Worm (Caenorhabditis elegans) whole organism, L3 larva: Measurements from ENCODE around the gene melo-1.

Experiments
- R02D3.7 ChIP-seq: fragments of 150-350 bp; optimal IDR thresholded peaks from 2 replicates; lab custom pipeline; 2014; ENCODE audit warnings: missing biosample characterization, missing genetic modification characterization
- ZK546.5 ChIP-seq: sonication (generic microtip); optimal IDR thresholded peaks from 2 replicates; lab custom pipeline; 2017; ENCODE audit warnings: missing biosample characterization, missing genetic modification characterization
- aly-2 ChIP-seq: fragments of 150-350 bp; optimal IDR thresholded peaks from 2 replicates; lab custom pipeline; 2014; ENCODE audit warnings: missing biosample characterization, missing genetic modification characterization
- ama-1 ChIP-seq: fragments of 150-350 bp; optimal IDR thresholded peaks from 2 replicates; lab custom pipeline; 2018
- ceh-16 ChIP-seq: sonication (generic microtip); optimal IDR thresholded peaks from 2 replicates; lab custom pipeline; 2017; ENCODE audit warnings: missing biosample characterization, missing genetic modification characterization
- ceh-28 ChIP-seq: fragments of 150-350 bp; optimal IDR thresholded peaks from 2 replicates; lab custom pipeline; 2014; ENCODE audit warnings: missing biosample characterization, missing genetic modification reagents, missing genetic modification characterization
- ceh-82 ChIP-seq: fragments of 150-350 bp; optimal IDR thresholded peaks from 2 replicates; lab custom pipeline; 2014; ENCODE audit warnings: missing biosample characterization, missing genetic modification characterization
- ceh-9 ChIP-seq: sonication (generic microtip); optimal IDR thresholded peaks from 2 replicates; lab custom pipeline; 2018; ENCODE audit warnings: missing biosample characterization, missing genetic modification characterization
- daf-12 ChIP-seq: fragments of 150-350 bp; optimal IDR thresholded peaks from 2 replicates; lab custom pipeline; 2014; ENCODE audit warnings: missing biosample characterization, missing genetic modification reagents, missing genetic modification characterization
- elt-2 ChIP-seq: sonication (generic microtip); optimal IDR thresholded peaks from 2 replicates; lab custom pipeline; 2016; ENCODE audit warnings: missing genetic modification reagents, mild to moderate bottlenecking, missing genetic modification characterization, missing compliant biosample characterization
- eor-1 ChIP-seq, 2 experiments: fragments of 150-350 bp; optimal IDR thresholded peaks; 2 replicates each; lab custom pipeline; 2014 to 2018; ENCODE audit warnings: missing biosample characterization in 2 of 2, missing genetic modification characterization in 2 of 2
- fkh-2 ChIP-seq: fragments of 150-350 bp; optimal IDR thresholded peaks from 2 replicates; lab custom pipeline; 2014; ENCODE audit warnings: missing biosample characterization, missing genetic modification reagents, missing genetic modification characterization
- fos-1 ChIP-seq: fragments of 150-350 bp; optimal IDR thresholded peaks from 2 replicates; lab custom pipeline; 2014; ENCODE audit warnings: missing biosample characterization, missing genetic modification characterization
- hmg-11 ChIP-seq: sonication (generic microtip); optimal IDR thresholded peaks from 2 replicates; lab custom pipeline; 2016; ENCODE audit warnings: missing genetic modification characterization, missing compliant biosample characterization
- lin-15B ChIP-seq: fragments of 150-350 bp; optimal IDR thresholded peaks from 2 replicates; lab custom pipeline; 2014; ENCODE audit warnings: missing biosample characterization, missing genetic modification characterization
- lin-39 ChIP-seq: fragments of 150-350 bp; optimal IDR thresholded peaks from 2 replicates; lab custom pipeline; 2018; ENCODE audit warnings: missing biosample characterization, missing genetic modification reagents, missing genetic modification characterization
- lsy-12 ChIP-seq: sonication (generic microtip); optimal IDR thresholded peaks from 2 replicates; lab custom pipeline; 2016; ENCODE audit warnings: mild to moderate bottlenecking, missing genetic modification characterization, missing compliant biosample characterization
- mdl-1 ChIP-seq: fragments of 150-350 bp; optimal IDR thresholded peaks from 2 replicates; lab custom pipeline; 2014; ENCODE audit warnings: missing biosample characterization, missing genetic modification characterization
- mml-1 ChIP-seq: fragments of 150-350 bp; sonication (generic microtip); optimal IDR thresholded peaks from 3 replicates; lab custom pipeline; 2014; ENCODE audit warnings: missing biosample characterization, missing genetic modification characterization
- nfya-1 ChIP-seq: sonication (generic microtip); optimal IDR thresholded peaks from 2 replicates; lab custom pipeline; 2017; ENCODE audit warnings: missing genetic modification characterization, mild to moderate bottlenecking, missing compliant biosample characterization, antibody characterized with exemption, moderate library complexity; ENCODE audit not compliant: insufficient read depth
- nhr-11 ChIP-seq: fragments of 150-350 bp; optimal IDR thresholded peaks from 2 replicates; lab custom pipeline; 2014; ENCODE audit warnings: missing biosample characterization, missing genetic modification characterization
- nhr-12 ChIP-seq: fragments of 150-350 bp; optimal IDR thresholded peaks from 2 replicates; lab custom pipeline; 2014; ENCODE audit warnings: missing biosample characterization, missing genetic modification characterization
- nhr-23 ChIP-seq: fragments of 150-350 bp; optimal IDR thresholded peaks from 2 replicates; lab custom pipeline; 2014; ENCODE audit warnings: missing biosample characterization, missing genetic modification reagents, missing genetic modification characterization
- nhr-237 ChIP-seq: fragments of 150-350 bp; optimal IDR thresholded peaks from 2 replicates; lab custom pipeline; 2014; ENCODE audit warnings: missing biosample characterization, missing genetic modification characterization
- nhr-25 ChIP-seq: sonication (generic microtip); optimal IDR thresholded peaks from 2 replicates; lab custom pipeline; 2017; ENCODE audit warnings: missing biosample characterization, missing genetic modification characterization
- nhr-43 ChIP-seq: sonication (generic microtip); optimal IDR thresholded peaks from 2 replicates; lab custom pipeline; 2016; ENCODE audit warnings: mild to moderate bottlenecking, missing genetic modification characterization, missing compliant biosample characterization; ENCODE audit not compliant: poor library complexity, severe bottlenecking
- nhr-77 ChIP-seq: fragments of 150-350 bp; optimal IDR thresholded peaks from 2 replicates; lab custom pipeline; 2014; ENCODE audit warnings: missing biosample characterization, missing genetic modification characterization
- pha-4 ChIP-seq: fragments of 150-350 bp; optimal IDR thresholded peaks from 2 replicates; lab custom pipeline; 2014; ENCODE audit warnings: missing biosample characterization, missing genetic modification reagents, missing genetic modification characterization
- pqm-1 ChIP-seq: fragments of 150-350 bp; optimal IDR thresholded peaks from 2 replicates; lab custom pipeline; 2017; ENCODE audit warnings: missing biosample characterization, missing genetic modification characterization, inconsistent platforms
- sea-2 ChIP-seq: fragments of 150-350 bp; sonication (generic microtip); optimal IDR thresholded peaks from 4 replicates; lab custom pipeline; 2014; ENCODE audit warnings: missing biosample characterization, missing genetic modification reagents, missing genetic modification characterization
- skn-1 ChIP-seq: fragments of 150-350 bp; optimal IDR thresholded peaks from 2 replicates; lab custom pipeline; 2014; ENCODE audit warnings: missing biosample characterization, missing genetic modification characterization
- snpc-4 ChIP-seq: fragments of 150-350 bp; optimal IDR thresholded peaks from 2 replicates; lab custom pipeline; 2014; ENCODE audit warnings: missing biosample characterization, missing genetic modification characterization
- tbx-2 ChIP-seq: sonication (generic microtip); optimal IDR thresholded peaks from 2 replicates; lab custom pipeline; 2016; ENCODE audit warnings: mild to moderate bottlenecking, missing genetic modification characterization, missing compliant biosample characterization
- unc-39 ChIP-seq: sonication (generic microtip); optimal IDR thresholded peaks from 4 replicates; lab custom pipeline; 2017; ENCODE audit warnings: missing biosample characterization, missing genetic modification characterization
- unc-62 ChIP-seq: fragments of 150-350 bp; sonication (generic microtip); optimal IDR thresholded peaks from 4 replicates; lab custom pipeline; 2014; ENCODE audit warnings: missing biosample characterization, missing genetic modification reagents, missing genetic modification characterization
- ztf-11 ChIP-seq: fragments of 150-350 bp; optimal IDR thresholded peaks from 2 replicates; lab custom pipeline; 2014; ENCODE audit warnings: missing biosample characterization, missing genetic modification characterization
- ztf-4 ChIP-seq: fragments of 150-350 bp; optimal IDR thresholded peaks from 2 replicates; lab custom pipeline; 2014; ENCODE audit warnings: missing biosample characterization, missing genetic modification characterization

Gene melo-1

DNA sequence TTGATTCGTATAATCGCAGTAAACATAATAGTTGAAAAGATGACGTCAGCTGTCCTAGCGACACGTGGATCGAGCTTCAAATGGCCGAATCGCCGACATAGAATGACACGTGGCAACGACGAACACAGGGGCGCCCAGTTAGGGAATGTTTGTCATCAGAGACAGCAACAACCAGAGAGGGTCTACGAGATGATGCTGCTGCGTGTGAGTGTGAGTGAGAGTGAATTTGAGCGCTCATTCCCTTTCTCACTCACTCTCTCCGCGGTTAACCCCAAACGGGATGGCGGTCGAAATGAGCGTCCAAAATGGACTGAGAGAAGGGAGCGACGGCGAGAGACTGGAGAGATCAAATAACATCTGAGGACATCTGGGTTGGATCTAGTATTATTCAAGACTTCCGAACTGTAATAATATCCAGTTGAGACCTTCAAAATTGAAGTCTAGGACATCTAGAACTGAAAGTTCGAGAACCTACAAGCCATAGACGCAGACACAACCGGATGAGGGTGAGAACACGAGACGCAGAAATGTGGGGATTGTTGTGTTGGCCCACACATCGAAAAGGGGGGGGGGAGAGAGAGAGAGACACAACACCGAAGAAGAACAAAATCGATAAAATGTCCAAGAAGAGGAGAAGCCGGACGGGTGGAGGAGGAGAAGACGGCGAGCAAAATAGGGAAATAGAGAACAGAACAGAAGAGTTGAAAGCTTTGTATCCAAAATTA, 7.2 kb downstream of the melo-1 start (continued):
- TF ChIP-seq fos-1 (no peak), pha-4 (tag; lab: Kevin White, UChicago) (peak; percentile 60), nhr-23 (tag; lab: Kevin White, UChicago) (peak; percentile 43), lsy-12 (tag; lab: Kevin White, UChicago) (peak; percentile 59), ceh-28 (peak; percentile 70), lin-15B (tag; lab: Kevin White, UChicago) (peak; percentile 17), hmg-11 (tag; lab: Kevin White, UChicago) (peak; percentile 48), nhr-77 (tag; lab: Kevin White, UChicago) (no peak), eor-1 (tag; optimal IDR thresholded peaks at IDR 0.05; lab: Kevin White, UChicago) (no peak)

DNA sequence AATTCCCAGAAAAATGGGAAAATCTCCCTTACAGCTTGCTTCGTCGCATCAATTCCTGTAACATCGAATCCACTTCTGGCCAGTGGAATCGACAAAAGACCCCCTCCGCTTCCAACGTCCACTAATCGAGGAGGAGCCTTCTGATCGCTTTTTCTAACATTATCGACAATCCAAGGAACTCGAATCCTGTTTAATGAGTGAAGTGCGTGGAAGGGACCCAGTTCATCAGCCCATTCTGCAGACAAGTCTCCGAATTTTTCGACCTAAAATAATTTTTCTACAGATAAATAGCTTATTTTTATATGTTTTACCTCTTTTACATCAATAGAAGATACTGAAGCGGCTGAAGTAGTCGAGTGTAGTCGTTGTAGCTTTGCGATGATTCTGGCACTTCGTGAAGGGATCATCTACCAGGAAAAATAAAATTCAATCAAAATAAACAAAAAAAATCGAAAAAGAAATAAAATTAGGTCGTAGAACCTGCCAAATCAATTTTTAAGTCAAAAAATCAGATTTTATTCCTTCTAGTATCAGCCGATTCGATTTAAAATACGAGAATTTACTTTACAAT, 9.2 kb downstream of the melo-1 start, which contains the start of gene coq-3:
TSS of gene coq-3 (minus strand) at position 407 of the 571 bp plus-strand sequence.
- peak; percentile 5 for TF ChIP-seq ztf-4 (tag; lab: Kevin White, UChicago)
- TF ChIP-seq nhr-43 (tag; lab: Kevin White, UChicago), result peak; percentile 15
- TF ChIP-seq ama-1, result peak; percentile 83
- no peak for TF ChIP-seq lsy-12 (tag; lab: Kevin White, UChicago)
- no peak for TF ChIP-seq skn-1
- TF ChIP-seq, all 47 proteins: peak for 3

DNA sequence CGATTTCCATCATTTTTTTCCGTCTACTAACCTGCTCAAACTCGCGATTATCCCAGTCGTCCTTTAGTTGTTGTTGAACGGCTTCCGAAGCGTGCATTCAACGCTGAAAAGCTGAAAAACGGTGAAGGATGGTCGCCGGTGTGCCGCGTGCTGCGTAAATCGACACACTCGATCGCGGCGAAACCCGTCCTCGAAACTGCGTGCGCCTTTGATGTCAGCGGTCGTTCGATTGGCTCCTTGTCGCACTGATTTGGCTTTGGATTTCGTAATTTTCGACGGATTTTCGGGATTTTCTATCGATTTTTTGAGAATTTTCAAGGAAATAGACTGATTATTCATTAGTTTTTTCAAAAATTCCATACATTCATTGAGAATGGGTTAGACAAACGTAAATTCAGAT, 10.5 kb downstream of the melo-1 start, which contains the start of the genes Y57G11C.1147 and nuo-3:
TSS of gene Y57G11C.1147 (minus strand) at position 161 of the 400 bp plus-strand sequence.
TSS of gene nuo-3 (minus strand) at position 191 of the 400 bp plus-strand sequence.
- TF ChIP-seq nhr-25 (tag; lab: Kevin White, UChicago) (no peak), mdl-1 (tag; lab: Kevin White, UChicago) (no peak), daf-12 (tag; lab: Kevin White, UChicago) (no peak), pqm-1 (tag; lab: Kevin White, UChicago) (no peak), ceh-28 (no peak), R02D3.7 (peak; percentile 67), ZK546.5 (tag; lab: Kevin White, UChicago) (no peak), ama-1 (peak; percentile 18), ztf-4 (tag; lab: Kevin White, UChicago) (no peak), nfya-1 (tag; lab: Kevin White, UChicago) (peak; percentile 80), lin-15B (tag; lab: Kevin White, UChicago) (peak; percentile 45), unc-39 (tag; lab: Kevin White, UChicago) (no peak), skn-1 (no peak), nhr-237 (tag; lab: Kevin White, UChicago) (no peak), nhr-23 (tag; lab: Kevin White, UChicago) (no peak), eor-1 (tag; optimal IDR thresholded peaks at IDR 0.05; lab: Kevin White, UChicago) (no peak), nhr-12 (no peak), mml-1 (tag; lab: Kevin White, UChicago) (no peak), snpc-4 (no peak), lin-39 (tag; lab: Kevin White, UChicago) (peak; percentile 75), ceh-82 (tag; lab: Kevin White, UChicago) (no peak), hmg-11 (tag; lab: Kevin White, UChicago) (peak; percentile 30), tbx-2 (no peak), pha-4 (tag; lab: Kevin White, UChicago) (no peak), ceh-16 (no peak), unc-62 (GFP tag; lab: Kevin White, UChicago) (no peak), elt-2 (no peak)

DNA sequence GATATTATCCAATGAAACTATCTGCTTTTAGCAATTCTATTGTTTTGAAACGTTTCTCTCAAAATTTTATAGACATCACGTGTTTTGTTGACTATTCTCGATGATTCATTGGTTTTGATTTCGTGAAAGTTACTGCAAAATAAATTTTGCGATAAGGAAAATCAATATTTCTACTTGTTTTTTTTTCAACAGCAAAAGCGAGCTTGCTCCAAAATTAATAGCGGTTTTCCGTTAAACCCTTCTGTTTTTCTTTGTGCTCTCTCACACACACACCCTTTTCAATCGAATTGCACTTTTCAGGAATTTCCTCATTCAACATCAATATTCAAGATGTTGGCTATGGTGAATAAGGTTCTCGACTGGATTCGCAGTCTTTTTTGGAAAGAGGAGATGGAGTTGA, 11.0 kb downstream of the melo-1 start, which contains the start of gene arl-8:
TSS of gene arl-8 (plus strand) at position 301 of the 400 bp plus-strand sequence.
- no peak for TF ChIP-seq ceh-9 (tag; lab: Kevin White, UChicago)
- no peak for TF ChIP-seq nhr-11
- TF ChIP-seq ztf-11, result no peak
- TF ChIP-seq aly-2 (tag; lab: Kevin White, UChicago), result no peak
- no peak for TF ChIP-seq skn-1
- TF ChIP-seq sea-2 (GFP tag; lab: Kevin White, UChicago), result no peak
- TF ChIP-seq fkh-2 (tag; lab: Kevin White, UChicago), result no peak
- no peak for TF ChIP-seq nhr-237 (tag; lab: Kevin White, UChicago)
- no peak for TF ChIP-seq nhr-23 (tag; lab: Kevin White, UChicago)
- TF ChIP-seq, all 47 proteins: peak for 0
